Fruit fly (Drosophila melanogaster) whole organism, prepupa: ENCODE results near the gene CG46394.

ENCODE experiments used
- CG31627 ChIP-seq: fragments of 200-800 bp; sonication (Bioruptor generic); optimal IDR thresholded peaks from 3 replicates; lab custom pipeline; 2016; ENCODE audit warnings: missing biosample characterization, missing genetic modification characterization
- CG4318 ChIP-seq: fragments of 200-800 bp; sonication (Bioruptor generic); optimal IDR thresholded peaks from 3 replicates; lab custom pipeline; 2017; ENCODE audit warnings: missing biosample characterization, mild to moderate bottlenecking, missing genetic modification characterization
- Eip78C ChIP-seq: fragments of 200-800 bp; sonication (Bioruptor generic); peaks from one replicate; lab custom pipeline; 2016; ENCODE audit warnings: missing biosample characterization, missing genetic modification characterization
- Gug ChIP-seq: fragments of 200-800 bp; sonication (Bioruptor generic); IDR thresholded peaks from 2 replicates; pipeline ENCODE4 v1.3.6; 2022; ENCODE audit warnings: missing biosample characterization, missing genetic modification characterization
- Lpt ChIP-seq: fragments of 200-800 bp; sonication (Bioruptor generic); optimal IDR thresholded peaks from 3 replicates; lab custom pipeline; 2016; ENCODE audit warnings: missing biosample characterization, missing genetic modification characterization
- fd59A ChIP-seq: fragments of 200-800 bp; sonication (Bioruptor generic); optimal IDR thresholded peaks from 2 replicates; lab custom pipeline; 2017; ENCODE audit warnings: missing biosample characterization, mild to moderate bottlenecking, missing genetic modification characterization, missing genetic modification reagents

DNA sequence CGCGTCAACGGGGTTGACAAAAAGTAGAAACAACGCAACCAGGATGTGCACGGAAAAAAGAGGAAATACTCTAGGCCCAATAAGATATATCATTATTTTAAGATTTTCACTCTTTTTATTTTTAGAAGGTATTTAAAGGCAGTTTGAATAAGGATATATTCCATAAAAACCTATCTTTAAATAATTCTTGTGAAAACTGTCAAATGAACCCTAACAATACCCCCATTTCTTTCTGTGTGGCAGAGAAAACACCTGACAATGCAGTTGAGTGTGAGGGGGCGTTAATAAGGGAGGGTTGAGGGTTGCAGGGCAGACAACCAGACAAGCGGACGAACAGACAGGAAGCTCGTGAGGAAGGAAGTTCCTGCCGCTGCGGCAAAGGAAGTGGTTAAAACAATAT is 48.2 kb upstream of the CG46394 start:
- TF ChIP-seq Eip78C: peak; percentile 87
- TF ChIP-seq Lpt (GFP tag; lab: Kevin White, UChicago): no peak
- TF ChIP-seq fd59A: peak; percentile 36
- TF ChIP-seq CG31627 (GFP tag; lab: Kevin White, UChicago): peak; percentile 53
- peak; percentile 47 for TF ChIP-seq CG4318 (GFP tag; lab: Kevin White, UChicago)
- TF ChIP-seq Gug (GFP tag; lab: Robert Waterston, UW): peak; percentile 53
